Worm (Caenorhabditis elegans): ENCODE results near the gene F58B4.6.

The F58B4.6 gene

ce11 chrV:10901125-10901524 is 23.7 kb upstream of the F58B4.6 start, which contains the start of gene spp-16:
spp-16 (minus strand) TSS chrV:10901303.
- TF ChIP-seq let-607 (tag; optimal IDR thresholded peaks at IDR 0.05) (no peak), dox-1 (GFP tag; IDR thresholded peaks at IDR 0.05) (no peak), nhr-80 (tag; optimal IDR thresholded peaks at IDR 0.05) (peak; percentile 50), ztf-3 (GFP tag; optimal IDR thresholded peaks at IDR 0.05) (no peak)

DNA sequence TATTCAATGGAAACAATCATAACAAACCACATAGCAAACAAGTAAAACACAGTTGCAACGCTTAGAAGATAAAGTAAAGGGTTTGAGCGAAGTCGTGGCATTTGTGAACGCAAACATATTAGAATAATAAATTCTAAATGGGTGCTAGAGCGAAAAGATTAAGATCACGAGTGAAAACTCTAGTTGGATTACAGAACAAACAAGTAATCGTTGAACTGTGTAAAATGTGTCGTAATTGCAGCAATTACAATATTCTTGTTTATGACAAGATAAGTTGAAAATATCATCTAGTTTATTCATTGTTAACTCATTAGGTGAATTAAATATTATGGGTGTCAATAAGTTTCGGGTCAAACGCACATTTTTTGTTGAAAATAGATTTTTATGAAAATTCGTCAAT is 22.1 kb upstream of the F58B4.6 start, which contains the start of gene F32D8.8:
TSS of gene F32D8.8 (minus strand) at position 101 of the 400 bp plus-strand sequence.
- TF ChIP-seq B0336.3 (GFP tag; IDR thresholded peaks at IDR 0.05) (no peak), nfya-2 (GFP tag; IDR thresholded peaks at IDR 0.05) (no peak), lin-35 (GFP tag; optimal IDR thresholded peaks at IDR 0.05) (no peak)

- TF ChIP-seq snpc-4 (GFP tag; optimal IDR thresholded peaks at IDR 0.05): no peak
- no peak for TF ChIP-seq snpc-4 (tag; optimal IDR thresholded peaks at IDR 0.05)
- no peak for TF ChIP-seq madf-6 (GFP tag; IDR thresholded peaks at IDR 0.05)
- no peak for TF ChIP-seq dox-1 (GFP tag; IDR thresholded peaks at IDR 0.05)
- no peak for TF ChIP-seq snpc-1.1 (tag; optimal IDR thresholded peaks at IDR 0.05; ENCODE audit: insufficient read depth)
These were observed 21.1 kb upstream of the F58B4.6 start, which contains the start of gene F32D8.15 for ce11 chrV:10903748-10904147. F32D8.15 (plus strand) TSS chrV:10904048.

DNA sequence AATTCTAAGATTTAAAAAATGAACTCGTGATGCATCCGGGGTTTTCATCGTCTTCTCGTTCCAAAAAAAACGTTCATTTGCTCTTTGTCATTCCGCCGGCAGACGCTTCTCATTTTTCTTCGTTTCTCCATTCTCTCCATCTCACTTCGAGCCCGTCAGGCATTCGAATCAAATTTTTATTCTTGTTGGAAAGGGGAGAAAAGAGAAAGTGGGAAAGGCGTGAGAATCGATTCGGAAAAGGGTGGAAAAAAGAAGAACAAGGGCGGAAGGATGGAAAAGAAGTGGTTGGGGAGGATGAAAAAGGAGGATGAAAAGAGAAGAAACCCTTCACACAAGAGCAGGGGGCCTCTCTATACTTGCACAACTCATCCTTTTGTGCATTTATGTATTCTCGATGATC is 20.0 kb upstream of the F58B4.6 start:
- TF ChIP-seq aptf-3 (GFP tag; IDR thresholded peaks at IDR 0.05): no peak
- no peak for TF ChIP-seq hlh-12 (tag; optimal IDR thresholded peaks at IDR 0.05)
- TF ChIP-seq dpff-1 (tag; optimal IDR thresholded peaks at IDR 0.05): no peak
- no peak for TF ChIP-seq athp-1 (tag; optimal IDR thresholded peaks at IDR 0.05)
- TF ChIP-seq lag-1 (GFP tag; IDR thresholded peaks at IDR 0.05): no peak
- TF ChIP-seq Y67H2A.10 (GFP tag; conservative IDR thresholded peaks at IDR 0.05): no peak
- no peak for TF ChIP-seq pbrm-1 (GFP tag; IDR thresholded peaks at IDR 0.05)
- no peak for TF ChIP-seq sptf-2 (GFP tag; optimal IDR thresholded peaks at IDR 0.05)
- TF ChIP-seq zim-3 (tag; optimal IDR thresholded peaks at IDR 0.05): no peak
- TF ChIP-seq sdz-38 (tag; optimal IDR thresholded peaks at IDR 0.05): no peak
- no peak for TF ChIP-seq repo-1 (tag; optimal IDR thresholded peaks at IDR 0.05)

DNA sequence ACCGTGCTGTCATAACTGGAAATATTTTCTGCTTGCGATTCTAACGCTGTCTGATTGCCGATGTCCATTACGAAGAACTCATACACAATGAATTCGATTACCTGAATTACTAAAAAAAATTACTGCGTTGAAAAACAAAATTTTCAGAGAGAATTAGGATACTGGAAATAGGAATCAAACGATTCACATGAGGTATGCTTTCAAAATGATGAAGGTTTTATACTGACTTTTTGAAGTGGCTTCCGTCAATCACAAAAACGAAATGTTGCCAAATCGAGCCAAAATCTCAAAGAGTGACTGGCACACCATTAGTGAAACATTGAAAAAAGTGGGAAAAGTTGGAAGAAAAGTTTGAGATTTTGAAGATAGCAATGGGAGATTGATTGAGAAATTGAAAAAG is 15.8 kb upstream of the F58B4.6 start, which contains the start of gene zzz-1:
TSS of gene zzz-1 (minus strand) at position 101 of the 400 bp plus-strand sequence.
- no peak for TF ChIP-seq sdz-38 (tag; optimal IDR thresholded peaks at IDR 0.05)
- TF ChIP-seq rec-8 (tag; optimal IDR thresholded peaks at IDR 0.05): no peak
- TF ChIP-seq ztf-3 (GFP tag; optimal IDR thresholded peaks at IDR 0.05): no peak
- TF ChIP-seq lsl-1 (GFP tag; optimal IDR thresholded peaks at IDR 0.05): no peak
- no peak for TF ChIP-seq egl-18 (GFP tag; IDR thresholded peaks at IDR 0.05)
- TF ChIP-seq mxl-1 (tag; optimal IDR thresholded peaks at IDR 0.05): no peak
- TF ChIP-seq rpc-1 (optimal IDR thresholded peaks at IDR 0.05): no peak
- TF ChIP-seq rpc-1 (tag; optimal IDR thresholded peaks at IDR 0.05): no peak
- no peak for TF ChIP-seq Y95B8A.8 (GFP tag; IDR thresholded peaks at IDR 0.05)
- TF ChIP-seq Y67H2A.10 (GFP tag; conservative IDR thresholded peaks at IDR 0.05): no peak
- TF ChIP-seq nhr-80 (tag; optimal IDR thresholded peaks at IDR 0.05): no peak
- TF ChIP-seq hrde-1 (tag; optimal IDR thresholded peaks at IDR 0.05; ENCODE audit: borderline replicate concordance): no peak
- TF ChIP-seq pbrm-1 (GFP tag; IDR thresholded peaks at IDR 0.05): no peak
- TF ChIP-seq nfyb-1 (GFP tag; IDR thresholded peaks at IDR 0.05): no peak
- TF ChIP-seq C06A6.2 (GFP tag; conservative IDR thresholded peaks at IDR 0.05): no peak
- no peak for TF ChIP-seq let-526 (GFP tag; IDR thresholded peaks at IDR 0.05)
- no peak for TF ChIP-seq xnd-1 (tag; optimal IDR thresholded peaks at IDR 0.05)
- TF ChIP-seq hlh-12 (tag; optimal IDR thresholded peaks at IDR 0.05): no peak

All from whole organism, young adult.